Fruit fly (Drosophila melanogaster): ENCODE measurements around the gene REPTOR.

Gene REPTOR

dm6 chr3R:24565748-24566239 is 16.9 kb downstream of the REPTOR start (continued):
- TF ChIP-seq H2.0 (GFP tag; IDR thresholded peaks at IDR 0.05) = no peak
- TF ChIP-seq Abd-B (GFP tag; optimal IDR thresholded peaks at IDR 0.05) = no peak
- peak; percentile 60; the same call in 1 of the 3 replicates for TF ChIP-seq Aef1 (GFP tag; IDR thresholded peaks at IDR 0.05)
- no peak for TF ChIP-seq CG8478 (optimal IDR thresholded peaks at IDR 0.05)
- no peak for TF ChIP-seq CG10959 (GFP tag; IDR thresholded peaks at IDR 0.05)
- TF ChIP-seq sug (tag; optimal IDR thresholded peaks at IDR 0.05) = peak; percentile 78
- TF ChIP-seq sqz (GFP tag; optimal IDR thresholded peaks at IDR 0.05) = peak; percentile 60
- TF ChIP-seq CG15479 (GFP tag; optimal IDR thresholded peaks at IDR 0.05) = no peak
- no peak for TF ChIP-seq CG4282 (GFP tag; optimal IDR thresholded peaks at IDR 0.05)
- TF ChIP-seq CG8765 (GFP tag; IDR thresholded peaks at IDR 0.05) = no peak
- TF ChIP-seq lbe (GFP tag; optimal IDR thresholded peaks at IDR 0.05) = peak; percentile 78
- peak in 1 of 2 experiments; percentile 66 for TF ChIP-seq crp (GFP tag; optimal IDR thresholded peaks at IDR 0.05)
- peak; percentile 30 for TF ChIP-seq CG14965 (GFP tag; optimal IDR thresholded peaks at IDR 0.05; ENCODE audit: borderline replicate concordance)
- peak; percentile 8 for TF ChIP-seq Fer2 (tag; optimal IDR thresholded peaks at IDR 0.05)
- peak; percentile 26 for TF ChIP-seq CG4854 (GFP tag; optimal IDR thresholded peaks at IDR 0.05)
- TF ChIP-seq CG31441 (GFP tag; IDR thresholded peaks at IDR 0.05) = no peak
- TF ChIP-seq HmgD (GFP tag; optimal IDR thresholded peaks at IDR 0.05) = no peak
- TF ChIP-seq CG2875 (GFP tag; optimal IDR thresholded peaks at IDR 0.05) = peak; percentile 39
- no peak for TF ChIP-seq Xbp1 (GFP tag; optimal IDR thresholded peaks at IDR 0.05)
- peak; percentile 19; the same call in 1 of the 2 replicates for TF ChIP-seq wdn (GFP tag; IDR thresholded peaks at IDR 0.05)
- peak; percentile 43 for TF ChIP-seq CG11504 (tag; optimal IDR thresholded peaks at IDR 0.05)
- no peak for TF ChIP-seq CG10979 (tag; optimal IDR thresholded peaks at IDR 0.05)
- no peak for TF ChIP-seq Tbp (GFP tag; optimal IDR thresholded peaks at IDR 0.05)
- TF ChIP-seq CG30020 (tag; optimal IDR thresholded peaks at IDR 0.05) = no peak
- peak; percentile 19 for TF ChIP-seq CG12744 (GFP tag; optimal IDR thresholded peaks at IDR 0.05)
- peak; percentile 82 for TF ChIP-seq CG4328 (GFP tag; optimal IDR thresholded peaks at IDR 0.05)
- TF ChIP-seq CG33213 (GFP tag; optimal IDR thresholded peaks at IDR 0.05) = no peak
- peak; percentile 61 for TF ChIP-seq fd64A (GFP tag; optimal IDR thresholded peaks at IDR 0.05)
- no peak for TF ChIP-seq CG10274 (GFP tag; optimal IDR thresholded peaks at IDR 0.05)
- no peak for TF ChIP-seq trem (tag; optimal IDR thresholded peaks at IDR 0.05)
- TF ChIP-seq CG17829 (tag; optimal IDR thresholded peaks at IDR 0.05) = peak; percentile 17
- peak; percentile 26 for TF ChIP-seq CG1233 (GFP tag; optimal IDR thresholded peaks at IDR 0.05)
- peak; percentile 85 for TF ChIP-seq caup (GFP tag; optimal IDR thresholded peaks at IDR 0.05; ENCODE audit: severe bottlenecking)
- TF ChIP-seq CG10209 (GFP tag; optimal IDR thresholded peaks at IDR 0.05) = peak; percentile 53
- no peak for TF ChIP-seq Atf3 (GFP tag; optimal IDR thresholded peaks at IDR 0.05)
- TF ChIP-seq CG6654 (GFP tag; optimal IDR thresholded peaks at IDR 0.05) = no peak
- TF ChIP-seq CG30431 (GFP tag; optimal IDR thresholded peaks at IDR 0.05) = no peak
- TF ChIP-seq Deaf1 (tag; optimal IDR thresholded peaks at IDR 0.05) = peak; percentile 62
- TF ChIP-seq corto (GFP tag; optimal IDR thresholded peaks at IDR 0.05) = peak; percentile 72
- TF ChIP-seq CG15601 (tag; optimal IDR thresholded peaks at IDR 0.05) = peak; percentile 82
- peak; percentile 68 for TF ChIP-seq CG4707 (GFP tag; optimal IDR thresholded peaks at IDR 0.05)
- TF ChIP-seq Opbp (GFP tag; IDR thresholded peaks at IDR 0.05; ENCODE audit: partially characterized antibody) = no peak
- no peak for TF ChIP-seq CG13775 (GFP tag; optimal IDR thresholded peaks at IDR 0.05)
- no peak for TF ChIP-seq pzg (GFP tag; optimal IDR thresholded peaks at IDR 0.05)
- TF ChIP-seq nerfin-2 (GFP tag; IDR thresholded peaks at IDR 0.05; ENCODE audit: partially characterized antibody) = no peak
- no peak for TF ChIP-seq slbo (GFP tag; IDR thresholded peaks at IDR 0.05)
- TF ChIP-seq B-H1 (GFP tag; IDR thresholded peaks at IDR 0.05) = no peak
- no peak for TF ChIP-seq lov (optimal IDR thresholded peaks at IDR 0.05)
- TF ChIP-seq lov (GFP tag; IDR thresholded peaks at IDR 0.05) = 0 out of 3 replicates have a peak, but pooled peaks have one; percentile 74
- TF ChIP-seq CG14710 (tag; optimal IDR thresholded peaks at IDR 0.05) = peak; percentile 4
